Worm (Caenorhabditis elegans): ENCODE measurements around the gene C28H8.5.

C28H8.5 gene

DNA sequence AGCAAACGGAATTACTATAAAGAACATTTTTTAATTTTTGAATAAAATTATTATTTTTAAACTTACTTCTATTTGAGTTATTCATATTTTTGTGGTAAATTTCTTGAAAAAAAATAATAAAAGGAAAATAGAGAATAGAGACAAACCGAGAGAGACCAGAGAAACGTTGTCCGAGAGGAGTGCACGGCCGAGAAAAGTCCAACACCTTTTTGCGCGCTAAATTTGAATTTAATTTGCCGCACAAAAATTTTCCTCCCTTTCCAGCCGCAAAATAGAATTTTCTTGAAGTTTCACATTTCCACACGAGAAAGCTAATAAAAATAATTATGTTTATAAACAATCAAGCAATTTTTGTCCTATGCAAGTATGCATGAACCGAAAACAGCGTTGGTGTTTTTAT is 12.3 kb upstream of the C28H8.5 start, which contains the start of the genes F01F1.11 and F01F1.3 (continued):
- TF ChIP-seq tlp-1 (tag; optimal IDR thresholded peaks at IDR 0.05) (no peak), sup-37 (GFP tag; optimal IDR thresholded peaks at IDR 0.05) (peak; percentile 12), nhr-47 (tag; optimal IDR thresholded peaks at IDR 0.05) (peak; percentile 93), ceh-82 (tag; optimal IDR thresholded peaks at IDR 0.05) (peak; percentile 69 to 82 (median 79)), zag-1 (tag; optimal IDR thresholded peaks at IDR 0.05) (no peak), C16A3.4 (tag; optimal IDR thresholded peaks at IDR 0.05) (peak; percentile 81), fkh-10 (GFP tag; optimal IDR thresholded peaks at IDR 0.05) (no peak), fos-1 (tag; optimal IDR thresholded peaks at IDR 0.05) (peak; percentile 57), vab-15 (tag; optimal IDR thresholded peaks at IDR 0.05) (no peak), snu-23 (GFP tag; optimal IDR thresholded peaks at IDR 0.05) (peak; percentile 90), nhr-71 (tag; optimal IDR thresholded peaks at IDR 0.05) (peak; percentile 92), hlh-17 (GFP tag; optimal IDR thresholded peaks at IDR 0.05; ENCODE audit: borderline replicate concordance) (no peak), skn-1 (tag; optimal IDR thresholded peaks at IDR 0.05) (peak; percentile 70), mef-2 (tag; optimal IDR thresholded peaks at IDR 0.05) (peak; percentile 13), zip-4 (GFP tag; optimal IDR thresholded peaks at IDR 0.05) (peak; percentile 51)

DNA sequence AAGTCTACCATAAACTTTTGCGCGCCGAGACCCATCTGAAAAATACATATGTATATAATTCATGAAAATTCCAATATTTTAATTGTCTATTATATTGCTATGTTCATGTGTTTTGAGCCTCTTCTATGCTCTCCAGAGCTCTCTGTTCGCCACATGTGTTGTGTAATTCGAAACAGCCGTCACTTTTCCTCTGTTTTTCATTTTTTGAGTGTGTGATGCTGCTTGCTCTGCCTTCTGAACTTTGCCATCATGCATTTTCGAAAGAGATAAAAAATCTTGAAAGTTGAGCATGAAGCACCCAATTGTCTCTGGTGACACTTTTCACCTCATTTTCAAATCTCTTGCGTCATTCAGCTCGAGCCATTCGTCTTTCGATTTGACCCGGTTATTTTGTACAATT is 11.8 kb upstream of the C28H8.5 start:
- no peak for TF ChIP-seq hlh-17 (GFP tag; optimal IDR thresholded peaks at IDR 0.05; ENCODE audit: borderline replicate concordance)
- no peak for TF ChIP-seq nhr-77 (tag; optimal IDR thresholded peaks at IDR 0.05)
- TF ChIP-seq dsc-1 (tag; optimal IDR thresholded peaks at IDR 0.05) = peak; percentile 98
- TF ChIP-seq fkh-4 (tag; optimal IDR thresholded peaks at IDR 0.05; ENCODE audit: borderline replicate concordance) = peak; percentile 90
- no peak for TF ChIP-seq aly-2 (tag; optimal IDR thresholded peaks at IDR 0.05)
- peak; percentile 42 for TF ChIP-seq rnt-1 (tag; optimal IDR thresholded peaks at IDR 0.05)
- no peak for TF ChIP-seq nhr-11 (tag; optimal IDR thresholded peaks at IDR 0.05)
- TF ChIP-seq lin-14 (GFP tag; optimal IDR thresholded peaks at IDR 0.05) = peak; percentile 31
- TF ChIP-seq nhr-47 (tag; optimal IDR thresholded peaks at IDR 0.05) = no peak
- no peak for TF ChIP-seq aha-1 (tag; optimal IDR thresholded peaks at IDR 0.05)
- peak; percentile 23 for TF ChIP-seq nhr-71 (tag; optimal IDR thresholded peaks at IDR 0.05)
- TF ChIP-seq elt-3 (tag; optimal IDR thresholded peaks at IDR 0.05) = no peak
- TF ChIP-seq grh-1 (GFP tag; IDR thresholded peaks at IDR 0.05) = no peak

DNA sequence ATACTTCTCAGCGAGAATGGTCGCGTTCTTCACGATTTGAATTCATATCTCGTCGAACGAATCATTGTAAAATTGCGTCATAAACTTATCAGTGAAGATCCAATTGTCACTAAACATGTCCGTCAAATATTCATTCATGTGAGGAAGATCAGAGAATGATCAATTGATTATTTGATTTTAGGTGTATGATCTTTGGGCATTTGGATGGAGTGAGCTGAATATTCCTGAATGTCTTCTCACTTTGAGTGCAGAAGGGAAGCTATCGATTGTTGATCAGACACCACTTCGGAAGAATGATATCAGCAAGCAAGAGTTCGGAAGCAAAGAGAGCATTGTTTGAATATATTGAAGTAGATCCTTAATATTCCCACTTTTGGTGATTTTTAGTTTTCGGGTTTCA is 9.8 kb upstream of the C28H8.5 start:
- TF ChIP-seq unc-62 (GFP tag; optimal IDR thresholded peaks at IDR 0.05) = no peak
- TF ChIP-seq nhr-19 (GFP tag; conservative IDR thresholded peaks at IDR 0.05) = peak; percentile 58
- TF ChIP-seq aly-2 (tag; optimal IDR thresholded peaks at IDR 0.05) = peak; percentile 65
- peak; percentile 18 for TF ChIP-seq C16A3.4 (tag; optimal IDR thresholded peaks at IDR 0.05)
- peak; percentile 13 for TF ChIP-seq elt-2 (tag; optimal IDR thresholded peaks at IDR 0.05)
- TF ChIP-seq dsc-1 (tag; optimal IDR thresholded peaks at IDR 0.05) = no peak
- peak; percentile 47 for TF ChIP-seq nhr-47 (tag; optimal IDR thresholded peaks at IDR 0.05)
- no peak for TF ChIP-seq pqm-1 (tag; optimal IDR thresholded peaks at IDR 0.05)
- TF ChIP-seq nhr-77 (tag; optimal IDR thresholded peaks at IDR 0.05) = no peak
- no peak for TF ChIP-seq lin-39 (tag; optimal IDR thresholded peaks at IDR 0.05)
- TF ChIP-seq swsn-7 (tag; optimal IDR thresholded peaks at IDR 0.05) = peak; percentile 11
- peak; percentile 16 for TF ChIP-seq xbp-1 (tag; optimal IDR thresholded peaks at IDR 0.05)
- no peak for TF ChIP-seq sup-37 (GFP tag; optimal IDR thresholded peaks at IDR 0.05)
- TF ChIP-seq elt-3 (tag; optimal IDR thresholded peaks at IDR 0.05) = peak in 4 of 6 experiments; percentile 7 to 51 (median 35)
- peak; percentile 23 for TF ChIP-seq lin-14 (GFP tag; optimal IDR thresholded peaks at IDR 0.05)
- no peak for TF ChIP-seq sptf-1 (tag; optimal IDR thresholded peaks at IDR 0.05)
- TF ChIP-seq lin-13 (GFP tag; optimal IDR thresholded peaks at IDR 0.05) = peak; percentile 46
- TF ChIP-seq grh-1 (GFP tag; IDR thresholded peaks at IDR 0.05) = peak; percentile 22; the same call in 1 of the 2 replicates
- no peak for TF ChIP-seq mep-1 (tag; optimal IDR thresholded peaks at IDR 0.05)
- TF ChIP-seq lin-35 (GFP tag; optimal IDR thresholded peaks at IDR 0.05) = peak in 1 of 2 experiments; percentile 72
- TF ChIP-seq dpl-1 (GFP tag; optimal IDR thresholded peaks at IDR 0.05) = peak in 1 of 3 experiments; percentile 31
- TF ChIP-seq isw-1 (GFP tag; IDR thresholded peaks at IDR 0.05) = no peak
- peak; percentile 83 for TF ChIP-seq nhr-71 (tag; optimal IDR thresholded peaks at IDR 0.05)
- peak; percentile 39 for TF ChIP-seq blmp-1 (tag; optimal IDR thresholded peaks at IDR 0.05)
- TF ChIP-seq efl-1 (optimal IDR thresholded peaks at IDR 0.05) = peak in 1 of 2 experiments; percentile 14
- peak in 1 of 2 experiments; percentile 60 for TF ChIP-seq efl-1 (GFP tag; optimal IDR thresholded peaks at IDR 0.05 in 1 of 2)
- peak; percentile 77 for TF ChIP-seq nhr-20 (tag; optimal IDR thresholded peaks at IDR 0.05)
- peak in 1 of 2 experiments; percentile 24 for TF ChIP-seq lsy-2 (tag; optimal IDR thresholded peaks at IDR 0.05)
- 0 out of 2 replicates have a peak, but pooled peaks have one; percentile 11 for TF ChIP-seq ceh-88 (GFP tag; IDR thresholded peaks at IDR 0.05)
- TF ChIP-seq nhr-90 (tag; optimal IDR thresholded peaks at IDR 0.05; ENCODE audit: poor library complexity) = peak; percentile 85
- peak; percentile 75 for TF ChIP-seq snu-23 (GFP tag; optimal IDR thresholded peaks at IDR 0.05)
- peak; percentile 86 for TF ChIP-seq nhr-85 (tag)
- TF ChIP-seq ama-1 (optimal IDR thresholded peaks at IDR 0.05) = peak; percentile 91
- TF ChIP-seq ztf-4 (tag; optimal IDR thresholded peaks at IDR 0.05) = peak; percentile 54

Data from whole organism, L1 larva.